Fruit fly (Drosophila melanogaster) whole organism, prepupa: Measurements from ENCODE around the gene CG14453.

Experiments
- CG11294 ChIP-seq: fragments of 200-800 bp; sonication (Bioruptor generic); IDR thresholded peaks from 2 replicates; pipeline ENCODE4 v1.3.6; 2022; ENCODE audit warnings: missing biosample characterization, missing genetic modification characterization
- CG11762 ChIP-seq: fragments of 200-800 bp; sonication (Bioruptor generic); optimal IDR thresholded peaks from 3 replicates; lab custom pipeline; 2016; ENCODE audit warnings: missing biosample characterization, missing genetic modification characterization; ENCODE audit not compliant: insufficient read depth
- CG16779 ChIP-seq: fragments of 200-800 bp; sonication (Bioruptor generic); optimal IDR thresholded peaks from 3 replicates; lab custom pipeline; 2017; ENCODE audit warnings: missing biosample characterization, mild to moderate bottlenecking, missing genetic modification characterization
- CG6163 ChIP-seq: fragments of 200-800 bp; sonication (Bioruptor generic); IDR thresholded peaks from 3 replicates; pipeline ENCODE4 v1.3.6; 2022; ENCODE audit warnings: missing biosample characterization, missing genetic modification characterization
- CG6276 ChIP-seq: fragments of 200-800 bp; sonication (Bioruptor generic); optimal IDR thresholded peaks from 2 replicates; lab custom pipeline; 2017; ENCODE audit warnings: missing biosample characterization, mild to moderate bottlenecking, missing genetic modification characterization
- CG6792 ChIP-seq: fragments of 200-800 bp; sonication (Bioruptor generic); optimal IDR thresholded peaks from 3 replicates; lab custom pipeline; 2016; ENCODE audit warnings: missing biosample characterization, missing genetic modification characterization
- Ets21C ChIP-seq: fragments of 200-800 bp; sonication (Bioruptor generic); optimal IDR thresholded peaks from 3 replicates; lab custom pipeline; 2016; ENCODE audit warnings: missing biosample characterization, missing genetic modification characterization
- Ets96B ChIP-seq: fragments of 200-800 bp; optimal IDR thresholded peaks from 2 replicates; lab custom pipeline; 2019; ENCODE audit warnings: missing biosample characterization, mild to moderate bottlenecking, missing genetic modification characterization, moderate library complexity
- Hr39 ChIP-seq: fragments of 200-800 bp; sonication (Bioruptor generic); optimal IDR thresholded peaks from 2 replicates; lab custom pipeline; 2016; ENCODE audit warnings: missing biosample characterization, missing genetic modification characterization
- Sox102F ChIP-seq: fragments of 200-800 bp; sonication (Bioruptor generic); optimal IDR thresholded peaks from 2 replicates; lab custom pipeline; 2016; ENCODE audit warnings: missing biosample characterization, mild to moderate bottlenecking, missing genetic modification characterization
- esn ChIP-seq: fragments of 200-800 bp; sonication (Bioruptor generic); optimal IDR thresholded peaks from 2 replicates; lab custom pipeline; 2016; ENCODE audit warnings: missing biosample characterization, mild to moderate bottlenecking, missing genetic modification characterization, moderate library complexity
- net ChIP-seq: fragments of 200-800 bp; sonication (Bioruptor generic); optimal IDR thresholded peaks from 3 replicates; lab custom pipeline; 2016; ENCODE audit warnings: missing biosample characterization, missing genetic modification characterization
- pdm3 ChIP-seq: fragments of 200-800 bp; sonication (Bioruptor generic); optimal IDR thresholded peaks from 3 replicates; lab custom pipeline; 2016; ENCODE audit warnings: missing biosample characterization, missing genetic modification characterization

DNA sequence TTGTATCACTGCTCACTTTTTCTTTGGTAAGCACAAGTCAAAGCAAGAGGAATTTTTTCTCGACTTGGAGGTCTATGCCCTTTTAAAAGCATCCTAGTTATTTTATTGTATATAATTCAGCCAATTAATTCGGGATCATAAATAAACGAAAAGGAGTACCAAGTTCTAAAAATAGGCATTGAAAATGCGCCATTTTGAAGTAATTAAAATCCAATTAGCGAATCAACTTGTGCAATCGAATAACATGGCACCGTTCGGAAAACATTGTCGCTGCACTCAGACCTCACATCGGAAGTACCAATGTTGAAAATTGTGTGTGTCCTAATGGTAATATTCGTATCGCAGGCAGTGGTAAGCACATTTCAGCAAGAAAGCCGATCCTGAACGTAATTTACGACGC, 47.0 kb upstream of the CG14453 start, which contains the start of gene CG33768:
- TF ChIP-seq CG6163 (GFP tag; lab: Robert Waterston, UW) = no peak
- no peak for TF ChIP-seq CG6276
- TF ChIP-seq Sox102F = no peak
- no peak for TF ChIP-seq CG6792 (GFP tag; lab: Kevin White, UChicago)
- no peak for TF ChIP-seq esn (GFP tag; lab: Kevin White, UChicago)
- TF ChIP-seq Ets21C (GFP tag; lab: Kevin White, UChicago) = no peak
- no peak for TF ChIP-seq Hr39 (GFP tag; lab: Kevin White, UChicago)
- TF ChIP-seq CG16779 (tag; lab: Kevin White, UChicago) = no peak
- TF ChIP-seq Ets96B (tag; lab: Kevin White, UChicago) = no peak
- no peak for TF ChIP-seq CG11294 (GFP tag; lab: Robert Waterston, UW)
- no peak for TF ChIP-seq CG11762
- no peak for TF ChIP-seq pdm3 (GFP tag; lab: Kevin White, UChicago)
- no peak for TF ChIP-seq net (GFP tag; lab: Kevin White, UChicago)
